Worm (Caenorhabditis elegans) whole organism, L4 larva: ENCODE data around the gene unc-80.

Experiments used
- D1046.2 ChIP-seq: fragments of 200-800 bp; sonication (Bioruptor generic); IDR thresholded peaks from 2 replicates; pipeline ENCODE4 v1.3.6; 2022; ENCODE audit warnings: missing genetic modification characterization, missing compliant biosample characterization
- F44E2.7 ChIP-seq: fragments of 200-800 bp; sonication (Bioruptor generic); IDR thresholded peaks from 2 replicates; pipeline ENCODE4 v2.1.2; 2022; ENCODE audit warnings: missing genetic modification characterization, missing compliant biosample characterization
- F49E8.2 ChIP-seq: sonication (generic microtip); optimal IDR thresholded peaks from 2 replicates; lab custom pipeline; 2016; ENCODE audit warnings: missing compliant biosample characterization, mild to moderate bottlenecking, missing genetic modification characterization, borderline replicate concordance
- T20F7.1 ChIP-seq: fragments of 200-800 bp; sonication (Bioruptor generic); optimal IDR thresholded peaks from 2 replicates; lab custom pipeline; 2018; ENCODE audit warnings: mild to moderate bottlenecking, missing genetic modification characterization, missing compliant biosample characterization
- T26A8.4 ChIP-seq: fragments of 200-800 bp; sonication (Bioruptor generic); IDR thresholded peaks from 2 replicates; pipeline ENCODE4 v1.3.6; 2022; ENCODE audit warnings: missing genetic modification characterization, missing compliant biosample characterization
- ZK546.5 ChIP-seq, 2 experiments: sonication (generic microtip); optimal IDR thresholded peaks; 2 replicates each; lab custom pipeline; 2017; ENCODE audit warnings: missing biosample characterization in 2 of 2, missing genetic modification characterization in 2 of 2
- ama-1 ChIP-seq: fragments of 150-350 bp; optimal IDR thresholded peaks from 2 replicates; lab custom pipeline; 2014; ENCODE audit warnings: inconsistent platforms, mixed read lengths
- ceh-28 ChIP-seq: fragments of 150-350 bp; optimal IDR thresholded peaks from 2 replicates; lab custom pipeline; 2014; ENCODE audit warnings: missing biosample characterization, missing genetic modification reagents, missing genetic modification characterization
- ceh-32 ChIP-seq: sonication (generic microtip); optimal IDR thresholded peaks from 2 replicates; lab custom pipeline; 2016; ENCODE audit warnings: mild to moderate bottlenecking, missing genetic modification characterization, missing compliant biosample characterization; ENCODE audit not compliant: poor library complexity
- daf-12 ChIP-seq: fragments of 150-350 bp; optimal IDR thresholded peaks from 2 replicates; lab custom pipeline; 2014; ENCODE audit warnings: missing biosample characterization, missing genetic modification reagents, missing genetic modification characterization
- daf-16 ChIP-seq, 3 experiments: sonication (generic microtip); optimal IDR thresholded peaks; 2 replicates each; lab custom pipeline; 2016 to 2017; ENCODE audit warnings: missing genetic modification characterization in 3 of 3, missing genetic modification reagents in 3 of 3, mild to moderate bottlenecking in 2 of 3, missing compliant biosample characterization in 2 of 3, missing biosample characterization in 1 of 3, moderate library complexity in 1 of 3
- dmd-6 ChIP-seq: fragments of 200-800 bp; sonication (Bioruptor generic); IDR thresholded peaks from 2 replicates; pipeline ENCODE4 v1.3.6; 2022; ENCODE audit warnings: missing genetic modification reagents, missing genetic modification characterization, missing compliant biosample characterization
- duxl-1 ChIP-seq: sonication (generic microtip); optimal IDR thresholded peaks from 2 replicates; lab custom pipeline; 2016; ENCODE audit warnings: mild to moderate bottlenecking, missing genetic modification characterization, moderate library complexity, missing compliant biosample characterization; ENCODE audit not compliant: poor library complexity
- dve-1 ChIP-seq: sonication (generic microtip); optimal IDR thresholded peaks from 2 replicates; lab custom pipeline; 2017; ENCODE audit warnings: antibody characterized with exemption, mild to moderate bottlenecking, missing genetic modification characterization, missing compliant biosample characterization; ENCODE audit not compliant: insufficient read depth
- fkh-10 ChIP-seq: fragments of 150-350 bp; optimal IDR thresholded peaks from 2 replicates; lab custom pipeline; 2014; ENCODE audit warnings: missing biosample characterization, missing genetic modification reagents, missing genetic modification characterization
- hlh-11 ChIP-seq: fragments of 200-800 bp; sonication (Bioruptor generic); optimal IDR thresholded peaks from 2 replicates; lab custom pipeline; 2018; ENCODE audit warnings: mild to moderate bottlenecking, missing genetic modification characterization, missing compliant biosample characterization
- jun-1 ChIP-seq: fragments of 150-350 bp; optimal IDR thresholded peaks from 2 replicates; lab custom pipeline; 2014; ENCODE audit warnings: missing biosample characterization, missing genetic modification reagents, missing genetic modification characterization
- lin-13 ChIP-seq: fragments of 150-350 bp; optimal IDR thresholded peaks from 2 replicates; lab custom pipeline; 2014; ENCODE audit warnings: missing biosample characterization, missing genetic modification reagents, missing genetic modification characterization
- lin-38 ChIP-seq: fragments of 200-800 bp; sonication (Bioruptor generic); IDR thresholded peaks from 2 replicates; pipeline ENCODE4 v1.3.6; 2022; ENCODE audit warnings: missing genetic modification reagents, missing genetic modification characterization, missing compliant biosample characterization
- lin-39 ChIP-seq: fragments of 150-350 bp; optimal IDR thresholded peaks from 2 replicates; lab custom pipeline; 2014; ENCODE audit warnings: missing biosample characterization, missing genetic modification reagents, missing genetic modification characterization
- lsy-2 ChIP-seq, 2 experiments: fragments of 150-350 bp in 1 of 2; sonication (generic microtip) in 1 of 2; optimal IDR thresholded peaks; 2 replicates each; lab custom pipeline; 2014 to 2017; ENCODE audit warnings: missing biosample characterization in 2 of 2, missing genetic modification characterization in 2 of 2
- mep-1 ChIP-seq: fragments of 150-350 bp; sonication (generic microtip); optimal IDR thresholded peaks from 3 replicates; lab custom pipeline; 2014; ENCODE audit warnings: missing biosample characterization, missing genetic modification characterization
- nhr-10 ChIP-seq: fragments of 150-350 bp; optimal IDR thresholded peaks from 2 replicates; lab custom pipeline; 2014; ENCODE audit warnings: missing biosample characterization, missing genetic modification characterization
- nhr-102 ChIP-seq: sonication (generic microtip); optimal IDR thresholded peaks from 2 replicates; lab custom pipeline; 2016; ENCODE audit warnings: mild to moderate bottlenecking, missing genetic modification characterization, moderate library complexity, missing compliant biosample characterization
- nhr-11 ChIP-seq: fragments of 150-350 bp; optimal IDR thresholded peaks from 2 replicates; lab custom pipeline; 2014; ENCODE audit warnings: missing biosample characterization, missing genetic modification characterization
- nhr-237 ChIP-seq: sonication (generic microtip); optimal IDR thresholded peaks from 2 replicates; lab custom pipeline; 2017; ENCODE audit warnings: missing biosample characterization, missing genetic modification characterization
- nhr-42 ChIP-seq: fragments of 200-800 bp; sonication (Bioruptor generic); IDR thresholded peaks from 2 replicates; pipeline ENCODE4 v1.3.6; 2022; ENCODE audit warnings: missing genetic modification characterization, missing compliant biosample characterization
- nhr-48 ChIP-seq: sonication (generic microtip); optimal IDR thresholded peaks from 2 replicates; lab custom pipeline; 2016; ENCODE audit warnings: mild to moderate bottlenecking, missing genetic modification characterization, missing compliant biosample characterization
- pha-4 ChIP-seq, 2 experiments: fragments of 150-350 bp in 1 of 2; fragments of 200-800 bp in 1 of 2; sonication (Bioruptor generic) in 1 of 2; IDR thresholded peaks in 1 of 2; optimal IDR thresholded peaks in 1 of 2; 2 replicates each; pipeline versions ENCODE4 v1.3.6 to Lab custom; 2014 to 2022; ENCODE audit warnings: missing genetic modification characterization in 2 of 2, missing genetic modification reagents in 2 of 2, missing biosample characterization in 1 of 2, missing compliant biosample characterization in 1 of 2
- php-3 ChIP-seq: fragments of 200-800 bp; sonication (Bioruptor generic); IDR thresholded peaks from 2 replicates; pipeline ENCODE4 v1.3.6; 2022; ENCODE audit warnings: missing genetic modification reagents, missing genetic modification characterization, missing compliant biosample characterization
- tag-97 ChIP-seq: fragments of 200-800 bp; sonication (Bioruptor generic); IDR thresholded peaks from 2 replicates; pipeline ENCODE4 v1.3.6; 2022; ENCODE audit warnings: missing genetic modification characterization, missing compliant biosample characterization
- tra-1 ChIP-seq: fragments of 200-800 bp; sonication (Bioruptor generic); IDR thresholded peaks from 2 replicates; pipeline ENCODE4 v1.3.6; 2022; ENCODE audit warnings: missing genetic modification reagents, missing genetic modification characterization, missing compliant biosample characterization
- unc-62 ChIP-seq, 3 experiments: fragments of 150-350 bp in 1 of 3; sonication (generic microtip); optimal IDR thresholded peaks in 2 of 3; peaks in 1 of 3; 1 replicate in 1 of 3; 2 replicates in 2 of 3; lab custom pipeline; 2014 to 2017; ENCODE audit warnings: missing biosample characterization in 3 of 3, missing genetic modification characterization in 3 of 3, missing genetic modification reagents in 3 of 3, missing genotype in 1 of 3
- zfp-3 ChIP-seq: fragments of 200-800 bp; sonication (Bioruptor generic); conservative IDR thresholded peaks from 2 replicates; pipeline ENCODE4 v1.3.6; 2022; ENCODE audit warnings: missing genetic modification reagents, missing genetic modification characterization, missing compliant biosample characterization
- zip-11 ChIP-seq: fragments of 200-800 bp; sonication (Bioruptor generic); IDR thresholded peaks from 2 replicates; pipeline ENCODE4 v1.3.6; 2022; ENCODE audit warnings: missing genetic modification characterization, missing compliant biosample characterization
- zip-2 ChIP-seq: fragments of 150-350 bp; optimal IDR thresholded peaks from 2 replicates; lab custom pipeline; 2014; ENCODE audit warnings: missing biosample characterization, missing genetic modification characterization
- ztf-11 ChIP-seq: fragments of 150-350 bp; optimal IDR thresholded peaks from 2 replicates; lab custom pipeline; 2014; ENCODE audit warnings: missing biosample characterization, missing genetic modification characterization

Gene unc-80

ce11 chrV:20906977-20907376 is 27.6 kb downstream of the unc-80 start:
- peak in 1 of 2 experiments; percentile 92 for TF ChIP-seq unc-62 (GFP tag; optimal IDR thresholded peaks at IDR 0.05 in 1 of 2; lab: Kevin White, UChicago)
- TF ChIP-seq unc-62 (tag; optimal IDR thresholded peaks at IDR 0.05; lab: Kevin White, UChicago): no peak
- no peak for TF ChIP-seq tag-97

DNA sequence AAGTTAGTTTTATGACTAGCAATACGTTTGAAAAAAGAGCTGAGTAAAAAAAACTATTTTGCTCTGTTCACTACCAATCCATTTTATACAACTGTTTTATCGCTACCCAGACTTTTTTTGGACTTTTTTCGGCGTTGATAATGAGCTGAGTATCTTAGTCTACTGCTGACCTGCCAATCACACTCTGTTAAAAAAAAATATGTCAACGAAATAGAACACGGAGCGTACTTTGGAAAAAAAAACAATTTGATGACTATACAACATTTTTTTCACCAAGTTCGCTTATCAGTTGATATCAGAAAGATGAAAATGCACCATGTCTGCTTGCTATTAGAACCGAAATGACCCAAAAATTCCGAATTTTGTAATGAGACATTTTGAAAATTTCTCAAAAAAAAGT is 30.4 kb downstream of the unc-80 start:
- no peak for TF ChIP-seq nhr-11 (tag; lab: Kevin White, UChicago)
- no peak for TF ChIP-seq zip-2 (tag; lab: Kevin White, UChicago)
- TF ChIP-seq ceh-28 (tag; lab: Kevin White, UChicago): no peak
- TF ChIP-seq tra-1 (GFP tag; lab: Robert Waterston, UW): 0 out of 2 replicates have a peak, but pooled peaks have one; percentile 13
- no peak for TF ChIP-seq lin-13 (GFP tag; lab: Kevin White, UChicago)
- TF ChIP-seq jun-1 (tag; lab: Kevin White, UChicago): no peak
- TF ChIP-seq F44E2.7 (GFP tag; lab: Robert Waterston, UW): no peak
- TF ChIP-seq nhr-237: no peak
- TF ChIP-seq dmd-6 (GFP tag; lab: Robert Waterston, UW): peak; percentile 83
- no peak for TF ChIP-seq ZK546.5 (tag; optimal IDR thresholded peaks at IDR 0.05; lab: Kevin White, UChicago)
- TF ChIP-seq daf-16 (GFP tag; optimal IDR thresholded peaks at IDR 0.05; lab: Kevin White, UChicago): no peak
- peak; percentile 62 for TF ChIP-seq daf-16 (tag; optimal IDR thresholded peaks at IDR 0.05; lab: Kevin White, UChicago)
- TF ChIP-seq D1046.2 (GFP tag; lab: Robert Waterston, UW): no peak
- TF ChIP-seq pha-4 (GFP tag; IDR thresholded peaks at IDR 0.05; lab: Robert Waterston, UW): no peak
- TF ChIP-seq pha-4 (tag; optimal IDR thresholded peaks at IDR 0.05; lab: Kevin White, UChicago): no peak
- TF ChIP-seq daf-12 (tag; lab: Kevin White, UChicago): no peak
- TF ChIP-seq php-3 (GFP tag; lab: Robert Waterston, UW): 0 out of 2 replicates have a peak, but pooled peaks have one; percentile 10
- no peak for TF ChIP-seq mep-1 (tag; lab: Kevin White, UChicago)
- TF ChIP-seq F49E8.2 (tag; lab: Kevin White, UChicago): no peak
- TF ChIP-seq nhr-48: peak; percentile 28
- TF ChIP-seq zfp-3 (GFP tag; lab: Robert Waterston, UW): no peak
- no peak for TF ChIP-seq fkh-10 (GFP tag; lab: Kevin White, UChicago)
- TF ChIP-seq lsy-2 (tag; optimal IDR thresholded peaks at IDR 0.05; lab: Kevin White, UChicago): no peak
- TF ChIP-seq ztf-11 (tag; lab: Kevin White, UChicago): no peak
- no peak for TF ChIP-seq duxl-1
- peak; percentile 57 for TF ChIP-seq hlh-11
- no peak for TF ChIP-seq lin-39
- no peak for TF ChIP-seq ceh-32 (tag; lab: Kevin White, UChicago)
- TF ChIP-seq nhr-102 (tag; lab: Kevin White, UChicago): no peak

DNA sequence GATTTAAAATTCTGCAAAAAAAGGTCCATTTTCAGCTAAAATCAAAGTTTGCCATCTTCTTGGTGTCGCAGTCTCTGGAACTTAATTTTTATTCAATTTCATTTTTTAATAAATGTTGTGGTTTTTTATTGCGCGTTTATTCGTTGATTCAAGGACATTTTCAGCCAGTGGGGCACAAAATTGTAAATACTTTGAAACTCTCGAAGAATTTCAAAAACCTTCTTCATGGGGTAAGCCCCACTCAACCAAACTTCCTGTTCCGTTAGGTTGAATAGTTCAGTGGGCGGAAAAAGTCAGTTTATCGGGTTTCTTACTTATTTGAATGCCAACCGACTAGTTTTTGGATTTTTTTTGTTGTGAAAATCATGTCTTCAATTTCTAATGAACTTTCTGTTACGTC is 30.8 kb downstream of the unc-80 start, which contains the start of gene ttll-9:
TSS of gene ttll-9 (plus strand) at position 301 of the 400 bp plus-strand sequence.
- TF ChIP-seq nhr-10 (tag; lab: Kevin White, UChicago) (no peak), mep-1 (tag; lab: Kevin White, UChicago) (no peak), dve-1 (tag; lab: Kevin White, UChicago) (no peak), zip-11 (no peak), ztf-11 (tag; lab: Kevin White, UChicago) (no peak), T20F7.1 (GFP tag; lab: Kevin White, UChicago) (no peak), T26A8.4 (GFP tag; lab: Robert Waterston, UW) (no peak), nhr-42 (GFP tag; lab: Robert Waterston, UW) (no peak), lin-38 (no peak), lsy-2 (tag; optimal IDR thresholded peaks at IDR 0.05; lab: Kevin White, UChicago) (no peak), ama-1 (lab: Kevin White, UChicago) (no peak)
